Fruit fly (Drosophila melanogaster): ENCODE data around the gene CG14915.

The CG14915 gene

dm6 chr2L:11072880-11073279 is 2.1 kb downstream of the CG14915 start:
- TF ChIP-seq EcR (GFP tag; optimal IDR thresholded peaks at IDR 0.05) (no peak), pan (optimal IDR thresholded peaks at IDR 0.05) (no peak), Dll (optimal IDR thresholded peaks at IDR 0.05) (no peak), psq (optimal IDR thresholded peaks at IDR 0.05) (no peak), CG8478 (optimal IDR thresholded peaks at IDR 0.05) (no peak), usp (GFP tag; optimal IDR thresholded peaks at IDR 0.05) (no peak)

dm6 chr2L:11073947-11074346 is 3.1 kb downstream of the CG14915 start:
- TF ChIP-seq usp (GFP tag; optimal IDR thresholded peaks at IDR 0.05) (no peak), pan (optimal IDR thresholded peaks at IDR 0.05) (no peak), CG8478 (optimal IDR thresholded peaks at IDR 0.05) (no peak), EcR (GFP tag; optimal IDR thresholded peaks at IDR 0.05) (no peak), psq (optimal IDR thresholded peaks at IDR 0.05) (no peak), Dll (optimal IDR thresholded peaks at IDR 0.05) (no peak)

dm6 chr2L:11075114-11075513 is 4.3 kb downstream of the CG14915 start, which contains the start of gene CG43725:
Gene CG43725, plus strand, starts transcription at chr2L:11075513.
- TF ChIP-seq pan (optimal IDR thresholded peaks at IDR 0.05): no peak

- TF ChIP-seq EcR (GFP tag; optimal IDR thresholded peaks at IDR 0.05) (no peak), Dll (optimal IDR thresholded peaks at IDR 0.05) (no peak), pan (optimal IDR thresholded peaks at IDR 0.05) (no peak), usp (GFP tag; optimal IDR thresholded peaks at IDR 0.05) (no peak), psq (optimal IDR thresholded peaks at IDR 0.05) (no peak), CG8478 (optimal IDR thresholded peaks at IDR 0.05) (no peak)
These were observed 10.5 kb downstream of the CG14915 start, which contains the start of gene AstC for dm6 chr2L:11081337-11081736. Gene AstC, minus strand, starts transcription at chr2L:11081399.

- no peak for TF ChIP-seq EcR (GFP tag; optimal IDR thresholded peaks at IDR 0.05)
- no peak for TF ChIP-seq usp (GFP tag; optimal IDR thresholded peaks at IDR 0.05)
- no peak for TF ChIP-seq CG8478 (optimal IDR thresholded peaks at IDR 0.05)
- TF ChIP-seq Dll (optimal IDR thresholded peaks at IDR 0.05): no peak
- no peak for TF ChIP-seq pan (optimal IDR thresholded peaks at IDR 0.05)
- no peak for TF ChIP-seq psq (optimal IDR thresholded peaks at IDR 0.05)
These were observed 11.2 kb downstream of the CG14915 start for dm6 chr2L:11082025-11082424.

- no peak for TF ChIP-seq psq (optimal IDR thresholded peaks at IDR 0.05)
- no peak for TF ChIP-seq pan (optimal IDR thresholded peaks at IDR 0.05)
- no peak for TF ChIP-seq EcR (GFP tag; optimal IDR thresholded peaks at IDR 0.05)
- no peak for TF ChIP-seq CG8478 (optimal IDR thresholded peaks at IDR 0.05)
- TF ChIP-seq Dll (optimal IDR thresholded peaks at IDR 0.05): no peak
- TF ChIP-seq usp (GFP tag; optimal IDR thresholded peaks at IDR 0.05): no peak
These were observed 14.3 kb downstream of the CG14915 start, which contains the start of gene AstCC for dm6 chr2L:11085129-11085528. Gene AstCC, minus strand, starts transcription at chr2L:11085229.

dm6 chr2L:11086357-11086924 is 15.6 kb downstream of the CG14915 start, which contains the start of gene CG16854:
Gene CG16854, plus strand, starts transcription at chr2L:11086721.
- TF ChIP-seq Dll (optimal IDR thresholded peaks at IDR 0.05) (no peak), usp (GFP tag; optimal IDR thresholded peaks at IDR 0.05) (no peak), pan (optimal IDR thresholded peaks at IDR 0.05) (no peak), psq (optimal IDR thresholded peaks at IDR 0.05) (no peak), EcR (GFP tag; optimal IDR thresholded peaks at IDR 0.05) (no peak), CG8478 (optimal IDR thresholded peaks at IDR 0.05) (no peak)

dm6 chr2L:11091111-11091510 is 20.3 kb downstream of the CG14915 start, which contains the start of gene Wdr59:
Gene Wdr59, plus strand, starts transcription at chr2L:11091444.
- no peak for TF ChIP-seq pan (optimal IDR thresholded peaks at IDR 0.05)
- no peak for TF ChIP-seq Dll (optimal IDR thresholded peaks at IDR 0.05)
- TF ChIP-seq psq (optimal IDR thresholded peaks at IDR 0.05): no peak
- TF ChIP-seq EcR (GFP tag; optimal IDR thresholded peaks at IDR 0.05): no peak
- TF ChIP-seq usp (GFP tag; optimal IDR thresholded peaks at IDR 0.05): no peak
- no peak for TF ChIP-seq CG8478 (optimal IDR thresholded peaks at IDR 0.05)

- TF ChIP-seq EcR (GFP tag; optimal IDR thresholded peaks at IDR 0.05) (no peak), CG8478 (optimal IDR thresholded peaks at IDR 0.05) (no peak), usp (GFP tag; optimal IDR thresholded peaks at IDR 0.05) (no peak), psq (optimal IDR thresholded peaks at IDR 0.05) (no peak), pan (optimal IDR thresholded peaks at IDR 0.05) (no peak), Dll (optimal IDR thresholded peaks at IDR 0.05) (no peak)
These were observed 29.8 kb downstream of the CG14915 start, which contains the start of gene Ge-1 for dm6 chr2L:11100516-11101061. Gene Ge-1, minus strand, starts transcription at chr2L:11100888.

- TF ChIP-seq Dll (optimal IDR thresholded peaks at IDR 0.05) (no peak), EcR (GFP tag; optimal IDR thresholded peaks at IDR 0.05) (no peak), CG8478 (optimal IDR thresholded peaks at IDR 0.05) (no peak), psq (optimal IDR thresholded peaks at IDR 0.05) (no peak), pan (optimal IDR thresholded peaks at IDR 0.05) (no peak), usp (GFP tag; optimal IDR thresholded peaks at IDR 0.05) (no peak)
These were observed 34.5 kb downstream of the CG14915 start for dm6 chr2L:11105320-11105719.

- no peak for TF ChIP-seq psq (optimal IDR thresholded peaks at IDR 0.05)
- no peak for TF ChIP-seq usp (GFP tag; optimal IDR thresholded peaks at IDR 0.05)
- TF ChIP-seq pan (optimal IDR thresholded peaks at IDR 0.05): no peak
- TF ChIP-seq Dll (optimal IDR thresholded peaks at IDR 0.05): no peak
- no peak for TF ChIP-seq CG8478 (optimal IDR thresholded peaks at IDR 0.05)
- TF ChIP-seq EcR (GFP tag; optimal IDR thresholded peaks at IDR 0.05): no peak
These were observed 35.7 kb downstream of the CG14915 start, which contains the start of gene Reps for dm6 chr2L:11106562-11106962. Gene Reps, minus strand, starts transcription at chr2L:11106645.

- TF ChIP-seq EcR (GFP tag; optimal IDR thresholded peaks at IDR 0.05): no peak
- no peak for TF ChIP-seq psq (optimal IDR thresholded peaks at IDR 0.05)
- no peak for TF ChIP-seq pan (optimal IDR thresholded peaks at IDR 0.05)
These were observed 42.2 kb downstream of the CG14915 start, which contains the start of gene Idua for dm6 chr2L:11113011-11113528. Gene Idua, minus strand, starts transcription at chr2L:11113061.

Data from whole organism.